Fruit fly (Drosophila melanogaster) whole organism, embryonic: Measurements from ENCODE around the gene TotX.
A peak's percentile ranks its signal among the peaks of the same experiment; 100 is the strongest.

Experiments
- Awh ChIP-seq: fragments of 200-800 bp; sonication (Bioruptor generic); IDR thresholded peaks from 2 replicates; pipeline ENCODE4, ENCODE4 v1.3.6; 2022; ENCODE audit warnings: missing biosample characterization, missing genetic modification characterization
- B-H2 ChIP-seq: fragments of 200-800 bp; sonication (Bioruptor generic); optimal IDR thresholded peaks from 2 replicates; lab custom pipeline; 2018; ENCODE audit warnings: missing biosample characterization, mild to moderate bottlenecking, missing genetic modification characterization
- BEAF-32 ChIP-seq: fragments of 200-800 bp; sonication (Bioruptor generic); optimal IDR thresholded peaks from 3 replicates; lab custom pipeline; 2017; ENCODE audit warnings: missing biosample characterization, missing genetic modification characterization, mild to moderate bottlenecking, moderate library complexity, missing genetic modification reagents
- CG10147 ChIP-seq: fragments of 200-800 bp; sonication (Bioruptor generic); optimal IDR thresholded peaks from 2 replicates; lab custom pipeline; 2019; ENCODE audit warnings: missing biosample characterization, mild to moderate bottlenecking, missing genetic modification characterization, moderate library complexity
- CG10366 ChIP-seq: fragments of 200-800 bp; sonication (Bioruptor generic); IDR thresholded peaks from 2 replicates; pipeline ENCODE4 v1.3.6; 2022; ENCODE audit warnings: missing biosample characterization, missing genetic modification characterization
- CG10431 ChIP-seq: fragments of 200-800 bp; sonication (Bioruptor generic); optimal IDR thresholded peaks from 3 replicates; lab custom pipeline; 2018; ENCODE audit warnings: missing biosample characterization, mild to moderate bottlenecking, missing genetic modification characterization
- CG10654 ChIP-seq: fragments of 200-800 bp; sonication (Bioruptor generic); optimal IDR thresholded peaks from 2 replicates; lab custom pipeline; 2016; ENCODE audit warnings: missing biosample characterization, missing genetic modification characterization
- CG10979 ChIP-seq: fragments of 200-800 bp; sonication (Bioruptor generic); optimal IDR thresholded peaks from 2 replicates; lab custom pipeline; 2018; ENCODE audit warnings: missing biosample characterization, mild to moderate bottlenecking, missing genetic modification characterization, moderate library complexity
- CG15011 ChIP-seq: fragments of 200-800 bp; sonication (Bioruptor generic); optimal IDR thresholded peaks from 3 replicates; lab custom pipeline; 2018; ENCODE audit warnings: missing biosample characterization, mild to moderate bottlenecking, missing genetic modification characterization
- CG17802 ChIP-seq: fragments of 200-800 bp; sonication (Bioruptor generic); optimal IDR thresholded peaks from 2 replicates; lab custom pipeline; 2018; ENCODE audit warnings: missing biosample characterization, mild to moderate bottlenecking, missing genetic modification characterization, moderate library complexity
- CG2889 ChIP-seq: fragments of 200-800 bp; sonication (Bioruptor generic); IDR thresholded peaks from 3 replicates; pipeline ENCODE4 v1.3.6; 2022; ENCODE audit warnings: missing biosample characterization, missing genetic modification characterization
- CG32532 ChIP-seq: fragments of 200-800 bp; sonication (Bioruptor generic); IDR thresholded peaks from 2 replicates; pipeline ENCODE4 v1.3.6; 2022; ENCODE audit warnings: missing biosample characterization, missing genetic modification characterization
- CG33213 ChIP-seq: fragments of 200-800 bp; sonication (Bioruptor generic); optimal IDR thresholded peaks from 3 replicates; lab custom pipeline; 2016; ENCODE audit warnings: missing biosample characterization, missing genetic modification characterization
- CG43689 ChIP-seq: fragments of 200-800 bp; sonication (Bioruptor generic); IDR thresholded peaks from 2 replicates; pipeline ENCODE4 v1.3.6; 2022; ENCODE audit warnings: missing biosample characterization, missing genetic modification characterization
- CG4424 ChIP-seq: fragments of 200-800 bp; sonication (Bioruptor generic); optimal IDR thresholded peaks from 3 replicates; lab custom pipeline; 2016; ENCODE audit warnings: missing biosample characterization, missing genetic modification characterization
- CG5180 ChIP-seq: fragments of 200-800 bp; sonication (Bioruptor generic); optimal IDR thresholded peaks from 3 replicates; lab custom pipeline; 2017; ENCODE audit warnings: missing biosample characterization, missing genetic modification characterization, mild to moderate bottlenecking, moderate library complexity, missing genetic modification reagents
- CG9727 ChIP-seq: fragments of 200-800 bp; sonication (Bioruptor generic); optimal IDR thresholded peaks from 3 replicates; lab custom pipeline; 2017; ENCODE audit warnings: missing biosample characterization, mild to moderate bottlenecking, missing genetic modification characterization
- CTCF ChIP-seq: fragments of 200-800 bp; sonication (Bioruptor generic); optimal IDR thresholded peaks from 2 replicates; lab custom pipeline; 2017; ENCODE audit warnings: missing biosample characterization, mild to moderate bottlenecking, missing genetic modification characterization, moderate library complexity
- Dip2 ChIP-seq: fragments of 200-800 bp; sonication (Bioruptor generic); IDR thresholded peaks from 2 replicates; pipeline ENCODE4 v1.3.6; 2022; ENCODE audit warnings: missing biosample characterization, missing genetic modification characterization
- Gsc ChIP-seq: fragments of 200-800 bp; sonication (Bioruptor generic); IDR thresholded peaks from 2 replicates; pipeline ENCODE4 v1.3.6; 2022; ENCODE audit warnings: missing biosample characterization, missing genetic modification characterization
- HLHmδ ChIP-seq: fragments of 200-800 bp; sonication (Bioruptor generic); optimal IDR thresholded peaks from 2 replicates; lab custom pipeline; 2018; ENCODE audit warnings: missing biosample characterization, mild to moderate bottlenecking, missing genetic modification characterization, moderate library complexity
- HmgZ ChIP-seq: fragments of 200-800 bp; sonication (Bioruptor generic); optimal IDR thresholded peaks from 2 replicates; lab custom pipeline; 2018; ENCODE audit warnings: missing biosample characterization, mild to moderate bottlenecking, missing genetic modification characterization
- Hr3 ChIP-seq: fragments of 200-800 bp; sonication (Bioruptor generic); optimal IDR thresholded peaks from 3 replicates; lab custom pipeline; 2016; ENCODE audit warnings: missing biosample characterization, missing genetic modification characterization
- Med ChIP-seq: fragments of 200-800 bp; sonication (Bioruptor generic); peaks from one replicate; lab custom pipeline; 2016; ENCODE audit warnings: missing biosample characterization, missing genetic modification characterization, mild to moderate bottlenecking, inconsistent platforms, moderate library complexity
- Mes4 ChIP-seq: fragments of 200-800 bp; sonication (Bioruptor generic); optimal IDR thresholded peaks from 2 replicates; lab custom pipeline; 2016; ENCODE audit warnings: missing biosample characterization, missing genetic modification characterization
- Myb ChIP-seq: fragments of 200-800 bp; sonication (Bioruptor generic); optimal IDR thresholded peaks from 2 replicates; lab custom pipeline; 2016; ENCODE audit warnings: missing biosample characterization, missing genetic modification characterization
- NC2β ChIP-seq: fragments of 200-800 bp; sonication (Bioruptor generic); optimal IDR thresholded peaks from 2 replicates; lab custom pipeline; 2016; ENCODE audit warnings: missing biosample characterization, missing genetic modification characterization
- NK7.1 ChIP-seq: fragments of 200-800 bp; sonication (Bioruptor generic); optimal IDR thresholded peaks from 3 replicates; lab custom pipeline; 2016; ENCODE audit warnings: missing biosample characterization, missing genetic modification characterization
- Nf-YA ChIP-seq: fragments of 200-800 bp; sonication (Bioruptor generic); IDR thresholded peaks from 2 replicates; pipeline ENCODE4 v1.3.6; 2022; ENCODE audit warnings: missing biosample characterization, missing genetic modification characterization
- Oli ChIP-seq: fragments of 200-800 bp; sonication (Bioruptor generic); optimal IDR thresholded peaks from 2 replicates; lab custom pipeline; 2018; ENCODE audit warnings: missing biosample characterization, mild to moderate bottlenecking, missing genetic modification characterization, moderate library complexity
- Pdp1 ChIP-seq, 2 experiments: fragments of 200-800 bp; sonication (Bioruptor generic); optimal IDR thresholded peaks; 3 replicates each; lab custom pipeline; 2016; ENCODE audit warnings: missing biosample characterization in 2 of 2, missing genetic modification characterization in 2 of 2, mild to moderate bottlenecking in 1 of 2, moderate library complexity in 1 of 2
- Ptx1 ChIP-seq: fragments of 200-800 bp; sonication (Bioruptor generic); IDR thresholded peaks from 2 replicates; pipeline ENCODE4 v1.3.6; 2022; ENCODE audit warnings: missing biosample characterization, missing genetic modification characterization
- Scr ChIP-seq: fragments of 200-800 bp; sonication (Bioruptor generic); IDR thresholded peaks from 2 replicates; pipeline ENCODE4 v1.3.6; 2022; ENCODE audit warnings: missing biosample characterization, missing genetic modification characterization; ENCODE audit not compliant: partially characterized antibody
- Tbp ChIP-seq: fragments of >200 bp; optimal IDR thresholded peaks from 2 replicates; lab custom pipeline; 2018; ENCODE audit warnings: missing biosample characterization, missing genetic modification characterization
- abd-A ChIP-seq: fragments of 200-800 bp; sonication (Bioruptor generic); optimal IDR thresholded peaks from 3 replicates; lab custom pipeline; 2019; ENCODE audit warnings: missing biosample characterization, mild to moderate bottlenecking, missing genetic modification characterization, moderate library complexity
- amos ChIP-seq: fragments of 200-800 bp; sonication (Bioruptor generic); IDR thresholded peaks from 2 replicates; pipeline ENCODE4 v1.3.6; 2022; ENCODE audit warnings: missing biosample characterization, missing genetic modification characterization; ENCODE audit not compliant: partially characterized antibody
- ash1 ChIP-seq: fragments of 200-800 bp; sonication (Bioruptor generic); optimal IDR thresholded peaks from 2 replicates; lab custom pipeline; 2018; ENCODE audit warnings: missing biosample characterization, mild to moderate bottlenecking, missing genetic modification characterization
- bcd ChIP-seq: fragments of 200-800 bp; sonication (Bioruptor generic); optimal IDR thresholded peaks from 2 replicates; lab custom pipeline; 2017; ENCODE audit warnings: missing biosample characterization, mild to moderate bottlenecking, missing genetic modification characterization
- crc ChIP-seq: fragments of 200-800 bp; sonication (Bioruptor generic); optimal IDR thresholded peaks from 2 replicates; lab custom pipeline; 2016; ENCODE audit warnings: missing biosample characterization, missing genetic modification characterization
- da ChIP-seq: fragments of 200-800 bp; sonication (Bioruptor generic); optimal IDR thresholded peaks from 2 replicates; lab custom pipeline; 2016; ENCODE audit warnings: missing biosample characterization, missing genetic modification characterization
- fu2 ChIP-seq: fragments of 200-800 bp; sonication (Bioruptor generic); optimal IDR thresholded peaks from 2 replicates; lab custom pipeline; 2016; ENCODE audit warnings: missing biosample characterization, missing genetic modification characterization
- hbn ChIP-seq: fragments of 200-800 bp; sonication (Bioruptor generic); IDR thresholded peaks from 2 replicates; pipeline ENCODE4 v1.3.6; 2022; ENCODE audit warnings: missing biosample characterization, missing genetic modification characterization; ENCODE audit not compliant: partially characterized antibody
- her ChIP-seq: fragments of 200-800 bp; sonication (Bioruptor generic); optimal IDR thresholded peaks from 2 replicates; lab custom pipeline; 2016; ENCODE audit warnings: missing biosample characterization, missing genetic modification characterization
- knrl ChIP-seq: fragments of 200-800 bp; sonication (Bioruptor generic); IDR thresholded peaks from 3 replicates; pipeline ENCODE4 v1.3.6; 2022; ENCODE audit warnings: missing biosample characterization, missing genetic modification characterization; ENCODE audit not compliant: partially characterized antibody
- luna ChIP-seq: fragments of 200-800 bp; sonication (Bioruptor generic); optimal IDR thresholded peaks from 2 replicates; lab custom pipeline; 2016; ENCODE audit warnings: missing biosample characterization, missing genetic modification characterization
- mirr ChIP-seq: fragments of 200-800 bp; sonication (Bioruptor generic); optimal IDR thresholded peaks from 3 replicates; lab custom pipeline; 2018; ENCODE audit warnings: missing biosample characterization, mild to moderate bottlenecking, missing genetic modification characterization
- sc ChIP-seq, 3 experiments: fragments of >200 bp in 2 of 3; fragments of 200-800 bp in 1 of 3; sonication (Bioruptor generic) in 1 of 3; optimal IDR thresholded peaks; 2 replicates in 2 of 3; 3 replicates in 1 of 3; lab custom pipeline; 2017; ENCODE audit warnings: mild to moderate bottlenecking in 1 of 3, missing biosample characterization in 1 of 3, missing genetic modification characterization in 1 of 3, missing genetic modification reagents in 1 of 3
- sens ChIP-seq: fragments of 200-800 bp; sonication (Bioruptor generic); peaks from one replicate; lab custom pipeline; 2016; ENCODE audit warnings: missing biosample characterization, missing genetic modification characterization
- slbo ChIP-seq: fragments of 200-800 bp; sonication (Bioruptor generic); IDR thresholded peaks from 2 replicates; pipeline ENCODE4 v1.3.6; 2022; ENCODE audit warnings: missing biosample characterization, missing genetic modification characterization
- stc ChIP-seq: fragments of 200-800 bp; sonication (Bioruptor generic); IDR thresholded peaks from 2 replicates; pipeline ENCODE4 v1.3.6; 2022; ENCODE audit warnings: missing biosample characterization, missing genetic modification characterization
- ttk ChIP-seq: fragments of 200-800 bp; sonication (Bioruptor generic); IDR thresholded peaks from 2 replicates; pipeline ENCODE4 v2.1.2; 2022; ENCODE audit warnings: missing biosample characterization, missing genetic modification characterization
- yki ChIP-seq: fragments of >200 bp; optimal IDR thresholded peaks from 3 replicates; lab custom pipeline; 2018
- z ChIP-seq: fragments of 200-800 bp; sonication (Bioruptor generic); IDR thresholded peaks from 3 replicates; pipeline ENCODE4 v1.3.6; 2022; ENCODE audit warnings: missing biosample characterization, missing genetic modification characterization

The TotX gene

dm6 chr3R:20912725-20913124, 7.4 kb upstream of the TotX start (continued):
- TF ChIP-seq HLHmδ (GFP tag; lab: Kevin White, UChicago) (no peak), mirr (GFP tag; lab: Kevin White, UChicago) (peak; percentile 36), yki (lab: Kevin White, UChicago) (no peak), HmgZ (tag; lab: Kevin White, UChicago) (no peak), ash1 (no peak), Ptx1 (GFP tag; lab: Robert Waterston, UW) (no peak), Tbp (no peak), CG15011 (GFP tag; lab: Kevin White, UChicago) (no peak), B-H2 (GFP tag; lab: Kevin White, UChicago) (no peak), CG9727 (GFP tag; lab: Kevin White, UChicago) (no peak), z (no peak), CG10366 (GFP tag; lab: Robert Waterston, UW) (no peak), hbn (0 out of 2 replicates have a peak, but pooled peaks have one; percentile 13), CG10654 (GFP tag; lab: Kevin White, UChicago) (no peak), fu2 (no peak), da (no peak), BEAF-32 (GFP tag; lab: Kevin White, UChicago) (no peak), CG5180 (no peak), CG10431 (GFP tag; lab: Kevin White, UChicago) (no peak), stc (GFP tag; lab: Robert Waterston, UW) (no peak), Oli (tag; lab: Kevin White, UChicago) (no peak), Mes4 (GFP tag; lab: Kevin White, UChicago) (no peak), CG32532 (GFP tag; lab: Robert Waterston, UW) (peak; percentile 8; the same call in 1 of the 2 replicates), CG17802 (tag; lab: Kevin White, UChicago) (no peak), CG2889 (no peak), CG43689 (GFP tag; lab: Robert Waterston, UW) (no peak)

dm6 chr3R:20908641-20909040, 3.3 kb upstream of the TotX start:
- TF ChIP-seq crc (GFP tag; lab: Kevin White, UChicago) (no peak), CTCF (peak; percentile 94), sc (optimal IDR thresholded peaks at IDR 0.05; lab: Kevin White, UChicago) (no peak), sc (GFP tag; optimal IDR thresholded peaks at IDR 0.05; lab: Kevin White, UChicago) (no peak), luna (GFP tag; lab: Kevin White, UChicago) (no peak), Gsc (GFP tag; lab: Robert Waterston, UW) (no peak), ttk (no peak), slbo (GFP tag; lab: Robert Waterston, UW) (peak; percentile 35; the same call in 1 of the 2 replicates), CG10979 (tag; lab: Kevin White, UChicago) (no peak), her (no peak), bcd (GFP tag; lab: Kevin White, UChicago) (peak; percentile 41), CG10147 (GFP tag; lab: Kevin White, UChicago) (peak; percentile 43), CG33213 (GFP tag; lab: Kevin White, UChicago) (peak; percentile 34), knrl (GFP tag; lab: Robert Waterston, UW) (peak; percentile 73), Scr (GFP tag; lab: Robert Waterston, UW) (peak; percentile 39), abd-A (peak; percentile 56), Awh (GFP tag; lab: Robert Waterston, UW) (no peak), CG4424 (GFP tag; lab: Kevin White, UChicago) (no peak), sens (GFP tag; lab: Kevin White, UChicago) (peak; percentile 16), Hr3 (GFP tag; lab: Kevin White, UChicago) (no peak), Dip2 (GFP tag; lab: Robert Waterston, UW) (peak; percentile 94), Myb (GFP tag; lab: Kevin White, UChicago) (peak; percentile 11), HmgZ (tag; lab: Kevin White, UChicago) (peak; percentile 57), Med (GFP tag; lab: Kevin White, UChicago) (peak; percentile 89), amos (GFP tag; lab: Robert Waterston, UW) (peak; percentile 65), NC2β (GFP tag; lab: Kevin White, UChicago) (no peak), NK7.1 (GFP tag; lab: Kevin White, UChicago) (no peak), Pdp1 (GFP tag; optimal IDR thresholded peaks at IDR 0.05; lab: Kevin White, UChicago) (no peak), Nf-YA (GFP tag; lab: Robert Waterston, UW) (no peak)
